Fruit fly (Drosophila melanogaster): ENCODE data around the gene CG7394.

The CG7394 gene

DNA sequence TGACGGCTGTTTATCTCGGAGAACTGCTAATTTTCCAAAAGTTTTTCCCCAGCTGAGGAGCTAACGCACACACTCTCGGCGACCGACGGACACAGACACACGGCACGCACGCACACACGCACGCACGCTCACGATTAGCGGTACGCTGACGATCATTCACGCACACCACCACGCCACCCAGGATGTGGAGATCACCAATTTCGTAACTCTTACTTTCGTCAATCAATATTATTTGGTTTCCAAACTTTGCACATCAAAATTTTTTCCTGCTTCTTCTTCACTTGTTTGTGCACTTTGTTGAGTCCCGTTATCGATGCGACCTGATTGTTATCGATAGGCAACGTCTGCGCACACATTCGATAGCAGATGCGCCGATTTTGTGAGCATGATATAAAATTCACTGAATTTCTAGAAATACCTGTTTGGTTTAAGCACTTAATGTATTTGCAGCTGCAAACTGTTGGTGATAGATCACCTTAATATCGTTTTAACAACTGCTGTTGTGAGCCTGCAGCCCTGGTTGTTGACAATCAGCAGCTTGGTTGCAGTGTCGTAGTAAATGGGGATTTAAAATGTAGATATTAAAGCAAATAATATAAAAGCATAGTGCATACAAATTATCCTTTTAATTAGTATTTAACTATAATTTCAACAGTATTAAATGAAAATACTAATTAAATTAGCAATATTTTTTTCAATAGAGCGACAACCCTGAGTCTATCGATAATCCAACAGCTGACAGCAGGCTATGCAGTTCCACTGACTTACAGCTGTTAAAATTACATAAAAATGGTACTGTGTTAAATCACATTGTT, at the start of gene CG7394, which contains the start of gene Mob2:
Gene CG7394, plus strand, starts transcription at position 51 of the 815 bp plus-strand sequence.
Gene Mob2, minus strand, starts transcription at position 288 of the 815 bp plus-strand sequence.
- TF ChIP-seq Sin3A (optimal IDR thresholded peaks at IDR 0.05) (peak; percentile 92), CG17186 (GFP tag; optimal IDR thresholded peaks at IDR 0.05) (peak; percentile 97), rib (GFP tag; IDR thresholded peaks at IDR 0.05) (peak; percentile 87), Jarid2 (GFP tag; optimal IDR thresholded peaks at IDR 0.05) (peak; percentile 30), gfzf (GFP tag; optimal IDR thresholded peaks at IDR 0.05) (peak; percentile 42), HmgZ (tag; optimal IDR thresholded peaks at IDR 0.05) (peak; percentile 92), CG17912 (GFP tag; optimal IDR thresholded peaks at IDR 0.05) (peak; percentile 52), Abd-B (GFP tag; optimal IDR thresholded peaks at IDR 0.05) (peak; percentile 90), dm (GFP tag; optimal IDR thresholded peaks at IDR 0.05) (peak; percentile 67), ap (GFP tag; IDR thresholded peaks at IDR 0.05) (peak; percentile 88), schlank (tag; optimal IDR thresholded peaks at IDR 0.05) (peak; percentile 65), Atf-2 (GFP tag; optimal IDR thresholded peaks at IDR 0.05) (peak; percentile 53), salm (tag; optimal IDR thresholded peaks at IDR 0.05) (peak; percentile 54), eyg (GFP tag; optimal IDR thresholded peaks at IDR 0.05) (peak; percentile 64), Dip3 (GFP tag; optimal IDR thresholded peaks at IDR 0.05) (peak; percentile 89), pita (GFP tag; optimal IDR thresholded peaks at IDR 0.05) (no peak), CG31224 (GFP tag; IDR thresholded peaks at IDR 0.05) (peak; percentile 84), CG17829 (tag; optimal IDR thresholded peaks at IDR 0.05) (peak; percentile 88), sob (GFP tag; IDR thresholded peaks at IDR 0.05) (peak; percentile 93), sc (optimal IDR thresholded peaks at IDR 0.05) (no peak), sc (GFP tag; optimal IDR thresholded peaks at IDR 0.05) (peak; percentile 65), Poxn (GFP tag; IDR thresholded peaks at IDR 0.05) (peak; percentile 79), maf-S (GFP tag; optimal IDR thresholded peaks at IDR 0.05) (no peak), E2f1 (GFP tag; IDR thresholded peaks at IDR 0.05) (peak; percentile 89), chif (GFP tag; optimal IDR thresholded peaks at IDR 0.05) (peak; percentile 77 to 84), Stat92E (GFP tag; optimal IDR thresholded peaks at IDR 0.05) (peak in 2 of 3 experiments; percentile 14 to 83), Dad (GFP tag; optimal IDR thresholded peaks at IDR 0.05) (peak; percentile 73), az2 (GFP tag; optimal IDR thresholded peaks at IDR 0.05) (peak; percentile 92), ttk (GFP tag; IDR thresholded peaks at IDR 0.05) (peak; percentile 88), CG31365 (tag; optimal IDR thresholded peaks at IDR 0.05) (peak; percentile 57), pan (optimal IDR thresholded peaks at IDR 0.05) (no peak), pan (GFP tag; optimal IDR thresholded peaks at IDR 0.05 in 1 of 2, IDR thresholded peaks at IDR 0.05 in 1 of 2) (peak; percentile 56 to 91), lab (GFP tag; optimal IDR thresholded peaks at IDR 0.05) (peak; percentile 90), zf30C (GFP tag; optimal IDR thresholded peaks at IDR 0.05) (no peak), Ada2b (GFP tag; IDR thresholded peaks at IDR 0.05) (peak; percentile 88), wek (GFP tag; optimal IDR thresholded peaks at IDR 0.05) (no peak), al (GFP tag; IDR thresholded peaks at IDR 0.05) (peak; percentile 86), CG4707 (GFP tag; optimal IDR thresholded peaks at IDR 0.05) (peak; percentile 70), CG8359 (GFP tag; optimal IDR thresholded peaks at IDR 0.05; ENCODE audit: borderline replicate concordance) (peak; percentile 38), Ravus (GFP tag; IDR thresholded peaks at IDR 0.05) (peak; percentile 59), gcm2 (GFP tag; optimal IDR thresholded peaks at IDR 0.05) (peak; percentile 41), lilli (GFP tag; optimal IDR thresholded peaks at IDR 0.05) (peak; percentile 95), Six4 (GFP tag; optimal IDR thresholded peaks at IDR 0.05) (peak; percentile 90), toy (GFP tag; IDR thresholded peaks at IDR 0.05) (peak; percentile 87), CG15011 (GFP tag; optimal IDR thresholded peaks at IDR 0.05) (peak; percentile 79), ATbp (GFP tag; optimal IDR thresholded peaks at IDR 0.05) (peak; percentile 74), mirr (GFP tag; optimal IDR thresholded peaks at IDR 0.05) (peak; percentile 46), kay (GFP tag; optimal IDR thresholded peaks at IDR 0.05) (peak; percentile 84), tna (GFP tag; IDR thresholded peaks at IDR 0.05; ENCODE audit: partially characterized antibody) (peak; percentile 79), ERR (GFP tag; optimal IDR thresholded peaks at IDR 0.05) (peak; percentile 41)

Data from whole organism, embryonic.